In the genomic region with DNA sequence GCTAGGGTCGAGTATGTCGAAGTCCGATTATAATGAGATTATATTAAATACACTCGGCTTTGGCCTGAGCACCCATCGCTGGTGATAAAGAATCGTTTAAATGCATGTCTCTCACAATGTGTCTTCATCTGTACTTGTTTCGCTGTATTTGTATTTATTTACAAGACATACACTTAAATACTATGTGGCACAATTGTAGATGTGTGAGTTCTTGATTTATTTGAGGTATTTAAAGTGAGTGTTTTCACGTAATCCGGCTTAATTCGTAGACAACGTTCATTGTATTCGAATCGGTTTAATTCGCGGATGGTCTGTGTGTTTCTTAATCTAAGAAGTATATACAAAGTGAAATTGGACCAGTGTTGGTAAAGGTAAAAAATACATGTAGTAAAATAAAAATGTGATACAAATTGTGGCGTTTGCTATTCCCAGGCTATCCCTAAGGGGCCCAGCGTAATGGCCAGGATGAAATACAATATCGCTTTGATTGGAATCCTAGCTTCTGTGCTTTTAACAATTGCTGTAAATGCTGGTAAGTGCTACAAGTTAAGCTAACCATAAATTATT, we compare ENCODE assay signal across 2 fruit fly cellular contexts.
TF ChIP-seq lines count a peak whose summit lies in the region.

Gene Zyx (minus strand): TSS at position 350 of the 567 bp plus-strand sequence.

- no peak for TF ChIP-seq CTCF in whole organism, embryonic (GFP tag; optimal IDR thresholded peaks at IDR 0.05; lab: Kevin White, UChicago)

TF ChIP-seq in whole organism, adult, 20 proteins besides CTCF, POLR2A, EP300 and RAD21:
- TF ChIP-seq toe (GFP tag; optimal IDR thresholded peaks at IDR 0.05; lab: Kevin White, UChicago) (no peak), pad (GFP tag; optimal IDR thresholded peaks at IDR 0.05; lab: Kevin White, UChicago) (no peak), cic (GFP tag; optimal IDR thresholded peaks at IDR 0.05; lab: Kevin White, UChicago) (peak; percentile 75), tj (GFP tag; optimal IDR thresholded peaks at IDR 0.05; lab: Kevin White, UChicago) (no peak), kay (GFP tag; lab: Kevin White, UChicago; ENCODE audit: borderline replicate concordance) (peak; percentile 1), CG33017 (tag; optimal IDR thresholded peaks at IDR 0.05; lab: Kevin White, UChicago) (no peak)

TF ChIP-seq in whole organism, embryonic, 481 proteins besides CTCF, POLR2A, EP300 and RAD21 (continues in another document):
- TF ChIP-seq zen (tag; optimal IDR thresholded peaks at IDR 0.05; lab: Kevin White, UChicago) (no peak), CG3838 (GFP tag; optimal IDR thresholded peaks at IDR 0.05; lab: Kevin White, UChicago) (no peak), CG7928 (GFP tag; optimal IDR thresholded peaks at IDR 0.05; lab: Kevin White, UChicago) (no peak), CG3726 (GFP tag; IDR thresholded peaks at IDR 0.05; lab: Robert Waterston, UW) (no peak), tap (tag; optimal IDR thresholded peaks at IDR 0.05; lab: Kevin White, UChicago) (no peak), pzg (GFP tag; optimal IDR thresholded peaks at IDR 0.05; lab: Kevin White, UChicago) (no peak), CG18011 (GFP tag; optimal IDR thresholded peaks at IDR 0.05; lab: Kevin White, UChicago) (no peak), Dbx (GFP tag; IDR thresholded peaks at IDR 0.05; lab: Robert Waterston, UW) (no peak), Bgb (GFP tag; IDR thresholded peaks at IDR 0.05; lab: Robert Waterston, UW; ENCODE audit: partially characterized antibody) (no peak), CG16815 (GFP tag; optimal IDR thresholded peaks at IDR 0.05; lab: Kevin White, UChicago) (no peak), CHES-1-like (GFP tag; optimal IDR thresholded peaks at IDR 0.05; lab: Kevin White, UChicago) (no peak), gfzf (GFP tag; optimal IDR thresholded peaks at IDR 0.05; lab: Kevin White, UChicago) (no peak), wek (GFP tag; optimal IDR thresholded peaks at IDR 0.05; lab: Kevin White, UChicago) (no peak), Ravus (GFP tag; IDR thresholded peaks at IDR 0.05; lab: Robert Waterston, UW) (no peak), CG6854 (GFP tag; optimal IDR thresholded peaks at IDR 0.05; lab: Kevin White, UChicago) (no peak), h (optimal IDR thresholded peaks at IDR 0.05; lab: Kevin White, UChicago) (no peak), cwo (GFP tag; optimal IDR thresholded peaks at IDR 0.05; lab: Kevin White, UChicago) (no peak), ab (GFP tag; optimal IDR thresholded peaks at IDR 0.05; lab: Kevin White, UChicago) (no peak), D19B (GFP tag; optimal IDR thresholded peaks at IDR 0.05; lab: Kevin White, UChicago) (no peak), CG10654 (GFP tag; optimal IDR thresholded peaks at IDR 0.05; lab: Kevin White, UChicago) (no peak), Meics (GFP tag; optimal IDR thresholded peaks at IDR 0.05; lab: Kevin White, UChicago) (no peak), tio (GFP tag; optimal IDR thresholded peaks at IDR 0.05; lab: Kevin White, UChicago) (no peak), amos (GFP tag; IDR thresholded peaks at IDR 0.05; lab: Robert Waterston, UW; ENCODE audit: partially characterized antibody) (no peak), Fer3 (tag; optimal IDR thresholded peaks at IDR 0.05; lab: Kevin White, UChicago) (no peak), CG2199 (GFP tag; IDR thresholded peaks at IDR 0.05; lab: Robert Waterston, UW) (peak; percentile 78; the same call in 2 of the 3 replicates), Stat92E (GFP tag; optimal IDR thresholded peaks at IDR 0.05; lab: Kevin White, UChicago) (no peak), br (optimal IDR thresholded peaks at IDR 0.05; lab: Kevin White, UChicago) (no peak), CG2116 (GFP tag; optimal IDR thresholded peaks at IDR 0.05; lab: Kevin White, UChicago) (no peak), al (GFP tag; IDR thresholded peaks at IDR 0.05; lab: Robert Waterston, UW) (no peak), CG7357 (GFP tag; IDR thresholded peaks at IDR 0.05; lab: Robert Waterston, UW) (no peak), CG8290 (GFP tag; optimal IDR thresholded peaks at IDR 0.05; lab: Kevin White, UChicago) (peak; percentile 69), CG8290 (tag; optimal IDR thresholded peaks at IDR 0.05; lab: Kevin White, UChicago) (peak in 1 of 2 experiments; percentile 39), zfh1 (GFP tag; IDR thresholded peaks at IDR 0.05; lab: Robert Waterston, UW) (no peak), sens (GFP tag; lab: Kevin White, UChicago) (peak; percentile 77), stc (GFP tag; IDR thresholded peaks at IDR 0.05; lab: Robert Waterston, UW) (no peak), CG8924 (tag; optimal IDR thresholded peaks at IDR 0.05; lab: Kevin White, UChicago) (no peak), Ptx1 (GFP tag; IDR thresholded peaks at IDR 0.05; lab: Robert Waterston, UW) (no peak), stwl (tag; optimal IDR thresholded peaks at IDR 0.05; lab: Kevin White, UChicago) (peak; percentile 98), NfI (GFP tag; optimal IDR thresholded peaks at IDR 0.05; lab: Kevin White, UChicago) (no peak), oc (tag; optimal IDR thresholded peaks at IDR 0.05; lab: Kevin White, UChicago) (no peak), Dll (GFP tag; IDR thresholded peaks at IDR 0.05; lab: Robert Waterston, UW; ENCODE audit: partially characterized antibody) (0 out of 4 replicates have a peak, but pooled peaks have one; percentile 28), CG30020 (tag; optimal IDR thresholded peaks at IDR 0.05; lab: Kevin White, UChicago) (peak; percentile 80), CG34224 (GFP tag; IDR thresholded peaks at IDR 0.05; lab: Robert Waterston, UW; ENCODE audit: partially characterized antibody) (no peak), tup (GFP tag; optimal IDR thresholded peaks at IDR 0.05; lab: Kevin White, UChicago) (no peak), dmrt99B (tag; optimal IDR thresholded peaks at IDR 0.05; lab: Kevin White, UChicago) (no peak), Antp (GFP tag; optimal IDR thresholded peaks at IDR 0.05; lab: Kevin White, UChicago) (no peak), CG34376 (GFP tag; optimal IDR thresholded peaks at IDR 0.05; lab: Kevin White, UChicago) (peak; percentile 71), CG6689 (GFP tag; IDR thresholded peaks at IDR 0.05; lab: Robert Waterston, UW) (no peak), fd102C (GFP tag; optimal IDR thresholded peaks at IDR 0.05; lab: Kevin White, UChicago) (no peak), gt (GFP tag; IDR thresholded peaks at IDR 0.05; lab: Robert Waterston, UW) (no peak), CG16863 (GFP tag; optimal IDR thresholded peaks at IDR 0.05; lab: Kevin White, UChicago) (no peak), slbo (GFP tag; IDR thresholded peaks at IDR 0.05; lab: Robert Waterston, UW) (no peak), CG4424 (GFP tag; optimal IDR thresholded peaks at IDR 0.05; lab: Kevin White, UChicago) (no peak), Sox100B (GFP tag; optimal IDR thresholded peaks at IDR 0.05; lab: Kevin White, UChicago) (no peak), disco-r (GFP tag; optimal IDR thresholded peaks at IDR 0.05; lab: Kevin White, UChicago) (no peak), Hr39 (optimal IDR thresholded peaks at IDR 0.05; lab: Kevin White, UChicago) (no peak), eve (GFP tag; optimal IDR thresholded peaks at IDR 0.05; lab: Kevin White, UChicago) (peak in 1 of 2 experiments; percentile 20), bab2 (GFP tag; optimal IDR thresholded peaks at IDR 0.05; lab: Kevin White, UChicago) (no peak), CG4854 (GFP tag; optimal IDR thresholded peaks at IDR 0.05; lab: Kevin White, UChicago) (no peak), CG11398 (GFP tag; optimal IDR thresholded peaks at IDR 0.05; lab: Kevin White, UChicago) (no peak), CG8089 (GFP tag; optimal IDR thresholded peaks at IDR 0.05; lab: Kevin White, UChicago) (no peak), CG10366 (GFP tag; IDR thresholded peaks at IDR 0.05; lab: Robert Waterston, UW) (no peak), CG1603 (tag; optimal IDR thresholded peaks at IDR 0.05; lab: Kevin White, UChicago) (peak; percentile 9), CG6175 (GFP tag; IDR thresholded peaks at IDR 0.05; lab: Robert Waterston, UW) (no peak), NK7.1 (GFP tag; optimal IDR thresholded peaks at IDR 0.05; lab: Kevin White, UChicago) (no peak), lilli (GFP tag; optimal IDR thresholded peaks at IDR 0.05; lab: Kevin White, UChicago) (peak; percentile 20), Taf1 (GFP tag; IDR thresholded peaks at IDR 0.05; lab: Robert Waterston, UW) (no peak), ATbp (GFP tag; optimal IDR thresholded peaks at IDR 0.05; lab: Kevin White, UChicago) (no peak), Dip3 (GFP tag; optimal IDR thresholded peaks at IDR 0.05; lab: Kevin White, UChicago) (no peak), CG10267 (tag; optimal IDR thresholded peaks at IDR 0.05; lab: Kevin White, UChicago) (peak; percentile 80), CG17802 (tag; optimal IDR thresholded peaks at IDR 0.05; lab: Kevin White, UChicago) (peak; percentile 48), CG15514 (GFP tag; optimal IDR thresholded peaks at IDR 0.05; lab: Kevin White, UChicago) (no peak), CG3847 (GFP tag; IDR thresholded peaks at IDR 0.05; lab: Robert Waterston, UW) (no peak), CG13123 (GFP tag; optimal IDR thresholded peaks at IDR 0.05; lab: Kevin White, UChicago) (no peak), crp (GFP tag; optimal IDR thresholded peaks at IDR 0.05; lab: Kevin White, UChicago) (no peak), ci (GFP tag; IDR thresholded peaks at IDR 0.05; lab: Robert Waterston, UW) (no peak), sug (tag; optimal IDR thresholded peaks at IDR 0.05; lab: Kevin White, UChicago) (peak; percentile 2), C15 (GFP tag; IDR thresholded peaks at IDR 0.05; lab: Robert Waterston, UW) (no peak), sob (GFP tag; IDR thresholded peaks at IDR 0.05; lab: Robert Waterston, UW) (no peak), Fer1 (GFP tag; optimal IDR thresholded peaks at IDR 0.05; lab: Kevin White, UChicago) (no peak), HLHmδ (GFP tag; optimal IDR thresholded peaks at IDR 0.05; lab: Kevin White, UChicago) (no peak), Hmr (GFP tag; optimal IDR thresholded peaks at IDR 0.05; lab: Kevin White, UChicago) (no peak), Sry-δ (GFP tag; optimal IDR thresholded peaks at IDR 0.05; lab: Kevin White, UChicago) (no peak)

Comparison
In these comparisons a context has a peak if more than half of its experiments do, and no peak if none do; other contexts are left out.
1. Of the 1 proteins assayed by ChIP-seq in both whole organism, embryonic and whole organism, adult: peak only in whole organism, embryonic: none; only in whole organism, adult: kay; in both: none; in neither: 0.